Worm (Caenorhabditis elegans): ENCODE data around the gene F49C12.15.

Gene F49C12.15

ce11 chrIV:9303994-9304393, 20.3 kb upstream of the F49C12.15 start, which contains the start of gene F49C12.4:
Gene F49C12.4, minus strand, starts transcription at chrIV:9304094.
- TF ChIP-seq fkh-10 (GFP tag; optimal IDR thresholded peaks at IDR 0.05), result no peak
- TF ChIP-seq ztf-4 (tag; optimal IDR thresholded peaks at IDR 0.05), result no peak
- TF ChIP-seq ceh-82 (tag; optimal IDR thresholded peaks at IDR 0.05), result no peak
- TF ChIP-seq sea-2 (GFP tag; optimal IDR thresholded peaks at IDR 0.05), result no peak
- no peak for TF ChIP-seq ceh-28 (tag; optimal IDR thresholded peaks at IDR 0.05)
- no peak for TF ChIP-seq nhr-28 (tag; optimal IDR thresholded peaks at IDR 0.05)
- TF ChIP-seq aly-2 (tag; optimal IDR thresholded peaks at IDR 0.05), result no peak
- no peak for TF ChIP-seq nhr-76 (tag; optimal IDR thresholded peaks at IDR 0.05)
- no peak for TF ChIP-seq egl-27 (tag; optimal IDR thresholded peaks at IDR 0.05)
- no peak for TF ChIP-seq hmg-11 (tag; optimal IDR thresholded peaks at IDR 0.05)
- TF ChIP-seq nhr-77 (tag; optimal IDR thresholded peaks at IDR 0.05), result no peak
- TF ChIP-seq pqm-1 (tag; optimal IDR thresholded peaks at IDR 0.05), result no peak
- no peak for TF ChIP-seq ztf-11 (tag; optimal IDR thresholded peaks at IDR 0.05)
- TF ChIP-seq R02D3.7 (tag; optimal IDR thresholded peaks at IDR 0.05), result no peak
- TF ChIP-seq egl-5 (tag; optimal IDR thresholded peaks at IDR 0.05), result no peak
- no peak for TF ChIP-seq unc-39 (tag; optimal IDR thresholded peaks at IDR 0.05)
- no peak for TF ChIP-seq lin-39 (tag; optimal IDR thresholded peaks at IDR 0.05)

ce11 chrIV:9304617-9305016, 19.6 kb upstream of the F49C12.15 start, which contains the start of gene F49C12.5:
Gene F49C12.5, plus strand, starts transcription at chrIV:9304917.
- TF ChIP-seq aly-2 (tag; optimal IDR thresholded peaks at IDR 0.05) (no peak), egl-27 (tag; optimal IDR thresholded peaks at IDR 0.05) (no peak), fos-1 (tag; optimal IDR thresholded peaks at IDR 0.05) (no peak), pha-4 (tag; optimal IDR thresholded peaks at IDR 0.05) (no peak), ceh-9 (tag; optimal IDR thresholded peaks at IDR 0.05) (no peak), daf-12 (tag; optimal IDR thresholded peaks at IDR 0.05) (no peak), lin-39 (tag; optimal IDR thresholded peaks at IDR 0.05) (no peak), fkh-10 (GFP tag; optimal IDR thresholded peaks at IDR 0.05) (no peak), skn-1 (tag; optimal IDR thresholded peaks at IDR 0.05) (no peak), hmg-11 (tag; optimal IDR thresholded peaks at IDR 0.05) (no peak), nhr-43 (tag; optimal IDR thresholded peaks at IDR 0.05; ENCODE audit: poor library complexity, severe bottlenecking) (no peak), mdl-1 (tag; optimal IDR thresholded peaks at IDR 0.05) (no peak), unc-62 (GFP tag; optimal IDR thresholded peaks at IDR 0.05) (no peak), fkh-2 (tag; optimal IDR thresholded peaks at IDR 0.05) (no peak), lin-15B (tag; optimal IDR thresholded peaks at IDR 0.05) (no peak)

- TF ChIP-seq ama-1 (optimal IDR thresholded peaks at IDR 0.05), result no peak
- no peak for TF ChIP-seq ceh-9 (tag; optimal IDR thresholded peaks at IDR 0.05)
Measured at ce11 chrIV:9308975-9309374, 15.3 kb upstream of the F49C12.15 start, which contains the start of gene F49C12.6. Gene F49C12.6, minus strand, starts transcription at chrIV:9309075.

- TF ChIP-seq fkh-10 (GFP tag; optimal IDR thresholded peaks at IDR 0.05) (no peak), egl-27 (tag; optimal IDR thresholded peaks at IDR 0.05) (no peak), pha-4 (tag; optimal IDR thresholded peaks at IDR 0.05) (peak; percentile 3), nhr-25 (tag; optimal IDR thresholded peaks at IDR 0.05) (no peak), tbx-2 (tag; optimal IDR thresholded peaks at IDR 0.05) (no peak), aly-2 (tag; optimal IDR thresholded peaks at IDR 0.05) (no peak), ceh-16 (tag; optimal IDR thresholded peaks at IDR 0.05) (no peak), pqm-1 (tag; optimal IDR thresholded peaks at IDR 0.05) (peak; percentile 73), mml-1 (tag; optimal IDR thresholded peaks at IDR 0.05) (no peak), eor-1 (tag; optimal IDR thresholded peaks at IDR 0.05) (no peak), fkh-2 (tag; optimal IDR thresholded peaks at IDR 0.05) (no peak), elt-2 (tag; optimal IDR thresholded peaks at IDR 0.05) (peak; percentile 89), ceh-82 (tag; optimal IDR thresholded peaks at IDR 0.05) (no peak), unc-62 (GFP tag; optimal IDR thresholded peaks at IDR 0.05) (no peak), nhr-11 (tag; optimal IDR thresholded peaks at IDR 0.05) (no peak), jun-1 (tag; optimal IDR thresholded peaks at IDR 0.05) (peak; percentile 57), fos-1 (tag; optimal IDR thresholded peaks at IDR 0.05) (no peak), nhr-237 (tag; optimal IDR thresholded peaks at IDR 0.05) (no peak), ZK546.5 (tag; optimal IDR thresholded peaks at IDR 0.05) (no peak), nfya-1 (tag; optimal IDR thresholded peaks at IDR 0.05; ENCODE audit: insufficient read depth) (no peak), nhr-23 (tag; optimal IDR thresholded peaks at IDR 0.05) (no peak), nhr-28 (tag; optimal IDR thresholded peaks at IDR 0.05) (no peak), zag-1 (tag; optimal IDR thresholded peaks at IDR 0.05) (no peak), ceh-9 (tag; optimal IDR thresholded peaks at IDR 0.05) (no peak)
Measured at ce11 chrIV:9310935-9311566, 13.2 kb upstream of the F49C12.15 start.

Measured in whole organism, L3 larva.